Fruit fly (Drosophila melanogaster) whole organism, embryonic: Measurements from ENCODE around the gene CG2182.

Source experiments
- CG11456 ChIP-seq: fragments of 200-800 bp; sonication (Bioruptor generic); IDR thresholded peaks from 3 replicates; pipeline ENCODE4 v1.3.6; 2022; ENCODE audit warnings: missing biosample characterization, missing genetic modification characterization
- CG11504 ChIP-seq: fragments of 200-800 bp; sonication (Bioruptor generic); optimal IDR thresholded peaks from 3 replicates; lab custom pipeline; 2019; ENCODE audit warnings: missing biosample characterization, mild to moderate bottlenecking, missing genetic modification characterization, moderate library complexity
- CG11696 ChIP-seq: fragments of 200-800 bp; sonication (Bioruptor generic); IDR thresholded peaks from 2 replicates; pipeline ENCODE4 v1.3.6; 2022; ENCODE audit warnings: missing biosample characterization, missing genetic modification characterization
- CG12942 ChIP-seq: fragments of 200-800 bp; sonication (Bioruptor generic); optimal IDR thresholded peaks from 3 replicates; lab custom pipeline; 2016; ENCODE audit warnings: missing biosample characterization, missing genetic modification characterization
- CG13123 ChIP-seq: fragments of 200-800 bp; sonication (Bioruptor generic); optimal IDR thresholded peaks from 2 replicates; lab custom pipeline; 2016; ENCODE audit warnings: missing biosample characterization, missing genetic modification characterization
- CG13894 ChIP-seq: fragments of 200-800 bp; sonication (Bioruptor generic); optimal IDR thresholded peaks from 3 replicates; lab custom pipeline; 2018; ENCODE audit warnings: missing biosample characterization, mild to moderate bottlenecking, missing genetic modification characterization, moderate library complexity
- CG14014 ChIP-seq: fragments of 200-800 bp; sonication (Bioruptor generic); IDR thresholded peaks from 2 replicates; pipeline ENCODE4 v1.3.6; 2022; ENCODE audit warnings: missing biosample characterization, missing genetic modification characterization
- CG14050 ChIP-seq: fragments of 200-800 bp; sonication (Bioruptor generic); IDR thresholded peaks from 3 replicates; pipeline ENCODE4 v1.3.6; 2022; ENCODE audit warnings: missing biosample characterization, missing genetic modification characterization
- CG14441 ChIP-seq: fragments of 200-800 bp; sonication (Bioruptor generic); IDR thresholded peaks from 2 replicates; pipeline ENCODE4 v1.3.6; 2022; ENCODE audit warnings: missing biosample characterization, missing genetic modification characterization
- CG14667 ChIP-seq: fragments of 200-800 bp; sonication (Bioruptor generic); IDR thresholded peaks from 2 replicates; pipeline ENCODE4 v1.3.6; 2022; ENCODE audit warnings: missing biosample characterization, missing genetic modification characterization
- CG15514 ChIP-seq: fragments of 200-800 bp; sonication (Bioruptor generic); optimal IDR thresholded peaks from 3 replicates; lab custom pipeline; 2017; ENCODE audit warnings: missing biosample characterization, missing genetic modification characterization, mild to moderate bottlenecking, moderate library complexity, missing genetic modification reagents
- CG16863 ChIP-seq: fragments of 200-800 bp; sonication (Bioruptor generic); optimal IDR thresholded peaks from 3 replicates; lab custom pipeline; 2016; ENCODE audit warnings: missing biosample characterization, missing genetic modification characterization
- CG18262 ChIP-seq: fragments of 200-800 bp; optimal IDR thresholded peaks from 3 replicates; lab custom pipeline; 2019; ENCODE audit warnings: missing biosample characterization, mild to moderate bottlenecking, missing genetic modification characterization, moderate library complexity
- CG3847 ChIP-seq: fragments of 200-800 bp; sonication (Bioruptor generic); IDR thresholded peaks from 2 replicates; pipeline ENCODE4 v1.3.6; 2022; ENCODE audit warnings: missing biosample characterization, missing genetic modification characterization
- CG4424 ChIP-seq: fragments of 200-800 bp; sonication (Bioruptor generic); optimal IDR thresholded peaks from 3 replicates; lab custom pipeline; 2016; ENCODE audit warnings: missing biosample characterization, missing genetic modification characterization
- CG7839 ChIP-seq: fragments of 200-800 bp; sonication (Bioruptor generic); optimal IDR thresholded peaks from 3 replicates; lab custom pipeline; 2018; ENCODE audit warnings: missing biosample characterization, mild to moderate bottlenecking, missing genetic modification characterization, moderate library complexity
- CG8359 ChIP-seq: fragments of 200-800 bp; sonication (Bioruptor generic); optimal IDR thresholded peaks from 2 replicates; lab custom pipeline; 2017; ENCODE audit warnings: missing biosample characterization, mild to moderate bottlenecking, missing genetic modification characterization, borderline replicate concordance
- Dll ChIP-seq: fragments of 200-800 bp; sonication (Bioruptor generic); IDR thresholded peaks from 4 replicates; pipeline ENCODE4 v1.3.6; 2022; ENCODE audit warnings: missing biosample characterization, missing genetic modification characterization; ENCODE audit not compliant: partially characterized antibody
- Fer3 ChIP-seq: fragments of 200-800 bp; sonication (Bioruptor generic); optimal IDR thresholded peaks from 2 replicates; lab custom pipeline; 2018; ENCODE audit warnings: missing biosample characterization, mild to moderate bottlenecking, missing genetic modification characterization, moderate library complexity
- Gsc ChIP-seq: fragments of 200-800 bp; sonication (Bioruptor generic); IDR thresholded peaks from 2 replicates; pipeline ENCODE4 v1.3.6; 2022; ENCODE audit warnings: missing biosample characterization, missing genetic modification characterization
- HmgD ChIP-seq: fragments of 200-800 bp; sonication (Bioruptor generic); optimal IDR thresholded peaks from 3 replicates; lab custom pipeline; 2016; ENCODE audit warnings: missing biosample characterization, missing genetic modification characterization
- HmgZ ChIP-seq: fragments of 200-800 bp; sonication (Bioruptor generic); optimal IDR thresholded peaks from 2 replicates; lab custom pipeline; 2018; ENCODE audit warnings: missing biosample characterization, mild to moderate bottlenecking, missing genetic modification characterization
- Jarid2 ChIP-seq: fragments of 200-800 bp; sonication (Bioruptor generic); optimal IDR thresholded peaks from 3 replicates; lab custom pipeline; 2017; ENCODE audit warnings: mild to moderate bottlenecking, missing biosample characterization, missing genetic modification reagents, missing genetic modification characterization
- MTF-1 ChIP-seq: fragments of 200-800 bp; sonication (Bioruptor generic); optimal IDR thresholded peaks from 2 replicates; lab custom pipeline; 2018; ENCODE audit warnings: missing biosample characterization, mild to moderate bottlenecking, missing genetic modification characterization, borderline replicate concordance
- Nf-YB ChIP-seq: fragments of 200-800 bp; sonication (Bioruptor generic); optimal IDR thresholded peaks from 3 replicates; lab custom pipeline; 2019; ENCODE audit warnings: missing biosample characterization, mild to moderate bottlenecking, missing genetic modification characterization, moderate library complexity
- Side ChIP-seq: fragments of 200-800 bp; sonication (Bioruptor generic); optimal IDR thresholded peaks from 2 replicates; lab custom pipeline; 2016; ENCODE audit warnings: missing biosample characterization, missing genetic modification characterization
- Sry-δ ChIP-seq: fragments of 200-800 bp; sonication (Bioruptor generic); optimal IDR thresholded peaks from 2 replicates; lab custom pipeline; 2016; ENCODE audit warnings: missing biosample characterization, missing genetic modification characterization
- Trl ChIP-seq, 3 experiments: fragments of >200 bp in 2 of 3; fragments of 200-800 bp in 1 of 3; sonication (Bioruptor generic) in 1 of 3; optimal IDR thresholded peaks; 2 replicates in 1 of 3; 3 replicates in 2 of 3; lab custom pipeline; 2016 to 2017; ENCODE audit warnings: missing biosample characterization in 1 of 3, missing genetic modification characterization in 1 of 3
- al ChIP-seq: fragments of 200-800 bp; sonication (Bioruptor generic); IDR thresholded peaks from 2 replicates; pipeline ENCODE4 v1.3.6; 2022; ENCODE audit warnings: missing biosample characterization, missing genetic modification characterization
- amos ChIP-seq: fragments of 200-800 bp; sonication (Bioruptor generic); IDR thresholded peaks from 2 replicates; pipeline ENCODE4 v1.3.6; 2022; ENCODE audit warnings: missing biosample characterization, missing genetic modification characterization; ENCODE audit not compliant: partially characterized antibody
- ase ChIP-seq: fragments of 200-800 bp; sonication (Bioruptor generic); IDR thresholded peaks from 3 replicates; pipeline ENCODE4 v1.3.6; 2022; ENCODE audit warnings: missing biosample characterization, missing genetic modification characterization
- br ChIP-seq: fragments of >200 bp; optimal IDR thresholded peaks from 2 replicates; lab custom pipeline; 2017
- cato ChIP-seq: fragments of 200-800 bp; sonication (Bioruptor generic); optimal IDR thresholded peaks from 2 replicates; lab custom pipeline; 2016; ENCODE audit warnings: missing biosample characterization, missing genetic modification characterization, borderline replicate concordance
- dimm ChIP-seq: fragments of 200-800 bp; sonication (Bioruptor generic); IDR thresholded peaks from 2 replicates; pipeline ENCODE4 v1.3.6; 2022; ENCODE audit warnings: missing biosample characterization, missing genetic modification characterization
- exex ChIP-seq: fragments of 200-800 bp; sonication (Bioruptor generic); optimal IDR thresholded peaks from 4 replicates; lab custom pipeline; 2018; ENCODE audit warnings: missing biosample characterization, mild to moderate bottlenecking, missing genetic modification characterization, moderate library complexity
- fru ChIP-seq: fragments of >200 bp; optimal IDR thresholded peaks from 2 replicates; lab custom pipeline; 2017
- jigr1 ChIP-seq: fragments of 200-800 bp; sonication (Bioruptor generic); IDR thresholded peaks from 3 replicates; pipeline ENCODE4 v1.3.6; 2022; ENCODE audit warnings: missing biosample characterization, missing genetic modification characterization
- kah ChIP-seq: fragments of 200-800 bp; sonication (Bioruptor generic); optimal IDR thresholded peaks from 2 replicates; lab custom pipeline; 2018; ENCODE audit warnings: missing biosample characterization, mild to moderate bottlenecking, missing genetic modification characterization
- kay ChIP-seq: fragments of 200-800 bp; sonication (Bioruptor generic); optimal IDR thresholded peaks from 2 replicates; lab custom pipeline; 2016; ENCODE audit warnings: missing biosample characterization, missing genetic modification characterization
- kni ChIP-seq: fragments of 200-800 bp; sonication (Bioruptor generic); optimal IDR thresholded peaks from 3 replicates; lab custom pipeline; 2017; ENCODE audit warnings: mild to moderate bottlenecking, missing biosample characterization, missing genetic modification reagents, missing genetic modification characterization
- mam ChIP-seq: fragments of 200-800 bp; sonication (Bioruptor generic); optimal IDR thresholded peaks from 3 replicates; lab custom pipeline; 2016; ENCODE audit warnings: missing biosample characterization, missing genetic modification characterization
- nerfin-1 ChIP-seq: fragments of 200-800 bp; sonication (Bioruptor generic); optimal IDR thresholded peaks from 3 replicates; lab custom pipeline; 2019; ENCODE audit warnings: missing biosample characterization, mild to moderate bottlenecking, missing genetic modification characterization, moderate library complexity
- nom ChIP-seq: fragments of 200-800 bp; sonication (Bioruptor generic); optimal IDR thresholded peaks from 2 replicates; lab custom pipeline; 2017; ENCODE audit warnings: missing biosample characterization, missing genetic modification characterization, mild to moderate bottlenecking, moderate library complexity, missing genetic modification reagents
- rib ChIP-seq: fragments of 200-800 bp; sonication (Bioruptor generic); IDR thresholded peaks from 2 replicates; pipeline ENCODE4 v1.3.6; 2022; ENCODE audit warnings: missing biosample characterization, missing genetic modification characterization
- tgo ChIP-seq: fragments of 200-800 bp; sonication (Bioruptor generic); IDR thresholded peaks from 3 replicates; pipeline ENCODE4 v1.3.6; 2022; ENCODE audit warnings: missing biosample characterization, missing genetic modification characterization
- trh ChIP-seq: fragments of 200-800 bp; sonication (Bioruptor generic); optimal IDR thresholded peaks from 2 replicates; lab custom pipeline; 2016; ENCODE audit warnings: missing biosample characterization, missing genetic modification characterization
- tup ChIP-seq: fragments of 200-800 bp; sonication (Bioruptor generic); optimal IDR thresholded peaks from 2 replicates; lab custom pipeline; 2016; ENCODE audit warnings: missing biosample characterization, mild to moderate bottlenecking, missing genetic modification characterization, moderate library complexity
- vnd ChIP-seq: fragments of 200-800 bp; sonication (Bioruptor generic); IDR thresholded peaks from 3 replicates; pipeline ENCODE4 v1.3.6; 2022; ENCODE audit warnings: missing biosample characterization, missing genetic modification characterization; ENCODE audit not compliant: partially characterized antibody

CG2182 gene

dm6 chr3R:5668928-5669739, 9.4 kb upstream of the CG2182 start, which contains the start of the genes Xe7 and Atg17 (continued):
- peak; percentile 93 for TF ChIP-seq al (GFP tag; lab: Robert Waterston, UW)
- TF ChIP-seq kay (GFP tag; lab: Kevin White, UChicago), result peak; percentile 76
- TF ChIP-seq tup, result peak; percentile 76
- TF ChIP-seq br (lab: Kevin White, UChicago), result no peak
- peak; percentile 88 for TF ChIP-seq CG18262
- TF ChIP-seq CG12942, result peak; percentile 90
- peak; percentile 90 for TF ChIP-seq CG11504 (tag; lab: Kevin White, UChicago)
- peak; percentile 58 for TF ChIP-seq Jarid2 (GFP tag; lab: Kevin White, UChicago)
- peak; percentile 92 for TF ChIP-seq CG11456 (GFP tag; lab: Robert Waterston, UW)
- peak; percentile 76; the same call in 1 of the 2 replicates for TF ChIP-seq rib
- TF ChIP-seq CG13123 (GFP tag; lab: Kevin White, UChicago), result peak; percentile 78
- peak; percentile 59 for TF ChIP-seq amos (GFP tag; lab: Robert Waterston, UW)
- TF ChIP-seq dimm (GFP tag; lab: Robert Waterston, UW), result peak; percentile 54
- peak; percentile 78 for TF ChIP-seq CG16863 (GFP tag; lab: Kevin White, UChicago)
- TF ChIP-seq HmgD (GFP tag; lab: Kevin White, UChicago), result peak; percentile 81
- no peak for TF ChIP-seq exex (tag; lab: Kevin White, UChicago)
- TF ChIP-seq CG3847 (GFP tag; lab: Robert Waterston, UW), result peak; percentile 96
- peak; percentile 90 for TF ChIP-seq HmgZ
- peak; percentile 58; the same call in 2 of the 3 replicates for TF ChIP-seq vnd
- peak; percentile 74 for TF ChIP-seq Dll (GFP tag; lab: Robert Waterston, UW)
- TF ChIP-seq Fer3 (tag; lab: Kevin White, UChicago), result peak; percentile 92
- TF ChIP-seq jigr1 (GFP tag; lab: Robert Waterston, UW), result peak; percentile 79; the same call in 2 of the 3 replicates
- TF ChIP-seq CG14050 (GFP tag; lab: Robert Waterston, UW), result peak; percentile 83
- TF ChIP-seq kni, result peak; percentile 10
- TF ChIP-seq CG14667 (GFP tag; lab: Robert Waterston, UW), result peak; percentile 90
- TF ChIP-seq CG14014 (GFP tag; lab: Robert Waterston, UW), result peak; percentile 87
- TF ChIP-seq Trl (optimal IDR thresholded peaks at IDR 0.05; lab: Kevin White, UChicago), result no peak
- peak; percentile 89 for TF ChIP-seq Trl (GFP tag; optimal IDR thresholded peaks at IDR 0.05; lab: Kevin White, UChicago)
- TF ChIP-seq mam (GFP tag; lab: Kevin White, UChicago), result peak; percentile 96
- TF ChIP-seq CG14441, result peak; percentile 93
- TF ChIP-seq CG15514 (GFP tag; lab: Kevin White, UChicago), result peak; percentile 85
- peak; percentile 70 for TF ChIP-seq CG8359
- peak; percentile 93 for TF ChIP-seq CG4424 (GFP tag; lab: Kevin White, UChicago)
- TF ChIP-seq ase (GFP tag; lab: Robert Waterston, UW), result peak; percentile 85
- peak; percentile 52 for TF ChIP-seq MTF-1 (GFP tag; lab: Kevin White, UChicago)
- peak; percentile 89 for TF ChIP-seq CG13894 (tag; lab: Kevin White, UChicago)
- TF ChIP-seq Side (GFP tag; lab: Kevin White, UChicago), result peak; percentile 62
- peak; percentile 94 for TF ChIP-seq CG7839
- peak; percentile 93 for TF ChIP-seq Sry-δ
- peak; percentile 61 for TF ChIP-seq kah
- TF ChIP-seq tgo (GFP tag; lab: Robert Waterston, UW), result peak; percentile 84
- TF ChIP-seq cato (GFP tag; lab: Kevin White, UChicago), result peak; percentile 92
- peak; percentile 54 for TF ChIP-seq CG11696 (GFP tag; lab: Robert Waterston, UW)
- no peak for TF ChIP-seq fru (lab: Kevin White, UChicago)
- TF ChIP-seq Nf-YB (GFP tag; lab: Kevin White, UChicago), result peak; percentile 69
- peak; percentile 77 for TF ChIP-seq Gsc (GFP tag; lab: Robert Waterston, UW)
- TF ChIP-seq nerfin-1, result peak; percentile 82
- peak; percentile 92 for TF ChIP-seq trh (GFP tag; lab: Kevin White, UChicago)
- TF ChIP-seq nom (GFP tag; lab: Kevin White, UChicago), result peak; percentile 31
